Worm (Caenorhabditis elegans) whole organism, L3 larva: Measurements from ENCODE around the gene Y61A9LA.12.

ENCODE experiments used
- R02D3.7 ChIP-seq: fragments of 150-350 bp; optimal IDR thresholded peaks from 2 replicates; lab custom pipeline; 2014; ENCODE audit warnings: missing biosample characterization, missing genetic modification characterization
- aly-2 ChIP-seq: fragments of 150-350 bp; optimal IDR thresholded peaks from 2 replicates; lab custom pipeline; 2014; ENCODE audit warnings: missing biosample characterization, missing genetic modification characterization
- ceh-16 ChIP-seq: sonication (generic microtip); optimal IDR thresholded peaks from 2 replicates; lab custom pipeline; 2017; ENCODE audit warnings: missing biosample characterization, missing genetic modification characterization
- ceh-28 ChIP-seq: fragments of 150-350 bp; optimal IDR thresholded peaks from 2 replicates; lab custom pipeline; 2014; ENCODE audit warnings: missing biosample characterization, missing genetic modification reagents, missing genetic modification characterization
- ceh-82 ChIP-seq: fragments of 150-350 bp; optimal IDR thresholded peaks from 2 replicates; lab custom pipeline; 2014; ENCODE audit warnings: missing biosample characterization, missing genetic modification characterization
- ceh-9 ChIP-seq: sonication (generic microtip); optimal IDR thresholded peaks from 2 replicates; lab custom pipeline; 2018; ENCODE audit warnings: missing biosample characterization, missing genetic modification characterization
- daf-12 ChIP-seq: fragments of 150-350 bp; optimal IDR thresholded peaks from 2 replicates; lab custom pipeline; 2014; ENCODE audit warnings: missing biosample characterization, missing genetic modification reagents, missing genetic modification characterization
- egl-5 ChIP-seq: fragments of 150-350 bp; optimal IDR thresholded peaks from 2 replicates; lab custom pipeline; 2017; ENCODE audit warnings: missing biosample characterization, missing genetic modification reagents, missing genetic modification characterization, inconsistent platforms
- elt-1 ChIP-seq: fragments of 150-350 bp; optimal IDR thresholded peaks from 2 replicates; lab custom pipeline; 2014; ENCODE audit warnings: missing biosample characterization, missing genetic modification characterization
- elt-3 ChIP-seq, 3 experiments: fragments of 150-350 bp in 1 of 3; sonication (generic microtip) in 2 of 3; optimal IDR thresholded peaks; 2 replicates in 2 of 3; 4 replicates in 1 of 3; lab custom pipeline; 2014 to 2017; ENCODE audit warnings: missing biosample characterization in 3 of 3, missing genetic modification characterization in 3 of 3
- eor-1 ChIP-seq, 2 experiments: fragments of 150-350 bp; optimal IDR thresholded peaks; 2 replicates each; lab custom pipeline; 2014 to 2018; ENCODE audit warnings: missing biosample characterization in 2 of 2, missing genetic modification characterization in 2 of 2
- fkh-2 ChIP-seq: fragments of 150-350 bp; optimal IDR thresholded peaks from 2 replicates; lab custom pipeline; 2014; ENCODE audit warnings: missing biosample characterization, missing genetic modification reagents, missing genetic modification characterization
- fos-1 ChIP-seq: fragments of 150-350 bp; optimal IDR thresholded peaks from 2 replicates; lab custom pipeline; 2014; ENCODE audit warnings: missing biosample characterization, missing genetic modification characterization
- lin-15B ChIP-seq: fragments of 150-350 bp; optimal IDR thresholded peaks from 2 replicates; lab custom pipeline; 2014; ENCODE audit warnings: missing biosample characterization, missing genetic modification characterization
- lin-39 ChIP-seq: fragments of 150-350 bp; optimal IDR thresholded peaks from 2 replicates; lab custom pipeline; 2018; ENCODE audit warnings: missing biosample characterization, missing genetic modification reagents, missing genetic modification characterization
- lsy-12 ChIP-seq: sonication (generic microtip); optimal IDR thresholded peaks from 2 replicates; lab custom pipeline; 2016; ENCODE audit warnings: mild to moderate bottlenecking, missing genetic modification characterization, missing compliant biosample characterization
- mml-1 ChIP-seq: fragments of 150-350 bp; sonication (generic microtip); optimal IDR thresholded peaks from 3 replicates; lab custom pipeline; 2014; ENCODE audit warnings: missing biosample characterization, missing genetic modification characterization
- nhr-12 ChIP-seq: fragments of 150-350 bp; optimal IDR thresholded peaks from 2 replicates; lab custom pipeline; 2014; ENCODE audit warnings: missing biosample characterization, missing genetic modification characterization
- nhr-23 ChIP-seq: fragments of 150-350 bp; optimal IDR thresholded peaks from 2 replicates; lab custom pipeline; 2014; ENCODE audit warnings: missing biosample characterization, missing genetic modification reagents, missing genetic modification characterization
- nhr-237 ChIP-seq: fragments of 150-350 bp; optimal IDR thresholded peaks from 2 replicates; lab custom pipeline; 2014; ENCODE audit warnings: missing biosample characterization, missing genetic modification characterization
- nhr-25 ChIP-seq: sonication (generic microtip); optimal IDR thresholded peaks from 2 replicates; lab custom pipeline; 2017; ENCODE audit warnings: missing biosample characterization, missing genetic modification characterization
- nhr-28 ChIP-seq: fragments of 150-350 bp; optimal IDR thresholded peaks from 2 replicates; lab custom pipeline; 2014; ENCODE audit warnings: missing biosample characterization, missing genetic modification characterization
- nhr-43 ChIP-seq: sonication (generic microtip); optimal IDR thresholded peaks from 2 replicates; lab custom pipeline; 2016; ENCODE audit warnings: mild to moderate bottlenecking, missing genetic modification characterization, missing compliant biosample characterization; ENCODE audit not compliant: poor library complexity, severe bottlenecking
- nhr-67 ChIP-seq: fragments of 150-350 bp; optimal IDR thresholded peaks from 2 replicates; lab custom pipeline; 2014; ENCODE audit warnings: missing biosample characterization, missing genetic modification characterization
- nhr-77 ChIP-seq: fragments of 150-350 bp; optimal IDR thresholded peaks from 2 replicates; lab custom pipeline; 2014; ENCODE audit warnings: missing biosample characterization, missing genetic modification characterization
- pha-4 ChIP-seq: fragments of 150-350 bp; optimal IDR thresholded peaks from 2 replicates; lab custom pipeline; 2014; ENCODE audit warnings: missing biosample characterization, missing genetic modification reagents, missing genetic modification characterization
- pqm-1 ChIP-seq: fragments of 150-350 bp; optimal IDR thresholded peaks from 2 replicates; lab custom pipeline; 2017; ENCODE audit warnings: missing biosample characterization, missing genetic modification characterization, inconsistent platforms
- sea-2 ChIP-seq: fragments of 150-350 bp; sonication (generic microtip); optimal IDR thresholded peaks from 4 replicates; lab custom pipeline; 2014; ENCODE audit warnings: missing biosample characterization, missing genetic modification reagents, missing genetic modification characterization
- skn-1 ChIP-seq: fragments of 150-350 bp; optimal IDR thresholded peaks from 2 replicates; lab custom pipeline; 2014; ENCODE audit warnings: missing biosample characterization, missing genetic modification characterization
- snpc-4 ChIP-seq: fragments of 150-350 bp; optimal IDR thresholded peaks from 2 replicates; lab custom pipeline; 2014; ENCODE audit warnings: missing biosample characterization, missing genetic modification characterization
- tbx-2 ChIP-seq: sonication (generic microtip); optimal IDR thresholded peaks from 2 replicates; lab custom pipeline; 2016; ENCODE audit warnings: mild to moderate bottlenecking, missing genetic modification characterization, missing compliant biosample characterization
- unc-39 ChIP-seq: sonication (generic microtip); optimal IDR thresholded peaks from 4 replicates; lab custom pipeline; 2017; ENCODE audit warnings: missing biosample characterization, missing genetic modification characterization
- unc-62 ChIP-seq: fragments of 150-350 bp; sonication (generic microtip); optimal IDR thresholded peaks from 4 replicates; lab custom pipeline; 2014; ENCODE audit warnings: missing biosample characterization, missing genetic modification reagents, missing genetic modification characterization
- ztf-11 ChIP-seq: fragments of 150-350 bp; optimal IDR thresholded peaks from 2 replicates; lab custom pipeline; 2014; ENCODE audit warnings: missing biosample characterization, missing genetic modification characterization
- ztf-4 ChIP-seq: fragments of 150-350 bp; optimal IDR thresholded peaks from 2 replicates; lab custom pipeline; 2014; ENCODE audit warnings: missing biosample characterization, missing genetic modification characterization

Gene Y61A9LA.12

DNA sequence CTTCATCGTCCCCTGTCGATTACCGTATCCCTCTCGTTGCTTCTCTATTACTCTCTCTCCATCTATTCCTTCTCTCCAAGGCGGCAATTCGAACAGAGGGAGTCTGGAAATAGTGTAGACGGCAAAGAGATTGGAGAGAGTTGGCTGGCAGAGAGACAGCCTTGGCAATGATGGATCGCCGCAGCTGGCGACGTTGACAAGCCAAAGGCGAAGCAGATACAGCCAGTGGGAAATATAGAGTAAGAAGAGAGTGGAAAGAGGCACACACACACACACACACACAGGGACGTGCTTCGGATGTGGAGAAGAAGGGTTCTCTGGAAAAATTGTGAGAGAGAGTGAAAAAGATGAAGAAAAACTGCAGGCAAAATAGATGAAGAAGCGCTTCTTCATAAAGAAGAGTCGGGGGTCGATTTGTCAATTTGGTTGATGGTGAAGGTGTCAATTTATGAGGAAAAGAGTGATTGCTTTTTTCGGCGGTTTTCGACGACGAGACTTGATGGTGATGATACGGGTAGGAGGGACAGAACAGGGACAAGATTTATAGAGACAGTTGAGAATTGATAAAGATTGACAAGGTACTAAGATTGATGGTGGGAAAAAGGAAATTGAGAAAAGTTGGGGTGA, 45.7 kb upstream of the Y61A9LA.12 start (continued):
- TF ChIP-seq lin-15B (tag; lab: Kevin White, UChicago) (peak; percentile 23), unc-62 (GFP tag; lab: Kevin White, UChicago) (peak; percentile 98), skn-1 (tag; lab: Kevin White, UChicago) (no peak), tbx-2 (tag; lab: Kevin White, UChicago) (peak; percentile 54), elt-3 (tag; optimal IDR thresholded peaks at IDR 0.05; lab: Kevin White, UChicago) (peak in 1 of 3 experiments; percentile 62), daf-12 (tag; lab: Kevin White, UChicago) (no peak), ceh-28 (tag; lab: Kevin White, UChicago) (peak; percentile 51), lin-39 (peak; percentile 98)

DNA sequence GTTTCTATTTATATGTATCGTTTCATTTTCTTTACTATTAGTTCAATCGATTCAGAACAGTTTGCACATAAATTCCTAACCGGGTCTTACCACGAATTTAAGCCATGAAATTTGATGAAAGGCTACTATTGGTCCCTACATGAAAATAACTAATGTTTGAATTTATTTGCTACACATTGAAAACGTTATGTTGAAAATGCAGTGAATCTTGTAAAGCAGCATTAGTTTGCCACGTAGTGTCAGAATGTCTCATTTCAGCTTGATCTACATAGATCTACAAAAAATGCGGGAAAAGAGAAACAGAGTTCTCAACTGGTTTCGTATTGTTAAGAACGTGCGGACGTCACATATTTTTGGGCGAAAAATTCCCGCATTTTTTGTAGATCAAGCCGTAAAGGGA, 44.9 kb upstream of the Y61A9LA.12 start:
- TF ChIP-seq ceh-82 (tag; lab: Kevin White, UChicago), result no peak
- TF ChIP-seq, all 47 proteins: peak for 0

ce11 chrV:4509319-4509937, 44.2 kb upstream of the Y61A9LA.12 start:
- TF ChIP-seq nhr-67 (tag; lab: Kevin White, UChicago) (no peak), lin-15B (tag; lab: Kevin White, UChicago) (no peak), nhr-23 (tag; lab: Kevin White, UChicago) (no peak), ztf-11 (tag; lab: Kevin White, UChicago) (no peak), nhr-77 (tag; lab: Kevin White, UChicago) (no peak), lin-39 (no peak), ceh-82 (tag; lab: Kevin White, UChicago) (no peak), ztf-4 (no peak), nhr-25 (tag; lab: Kevin White, UChicago) (peak; percentile 13), fos-1 (tag; lab: Kevin White, UChicago) (no peak), sea-2 (GFP tag; lab: Kevin White, UChicago) (no peak), fkh-2 (tag; lab: Kevin White, UChicago) (no peak), egl-5 (tag; lab: Kevin White, UChicago) (peak; percentile 76), ceh-16 (tag; lab: Kevin White, UChicago) (no peak), elt-1 (peak; percentile 41), eor-1 (tag; optimal IDR thresholded peaks at IDR 0.05; lab: Kevin White, UChicago) (no peak), skn-1 (tag; lab: Kevin White, UChicago) (no peak), pha-4 (no peak), nhr-237 (tag; lab: Kevin White, UChicago) (no peak), unc-62 (GFP tag; lab: Kevin White, UChicago) (peak; percentile 67), R02D3.7 (no peak), ceh-28 (tag; lab: Kevin White, UChicago) (no peak), aly-2 (no peak), nhr-12 (no peak), nhr-28 (tag; lab: Kevin White, UChicago) (no peak)
- TF ChIP-seq, all 47 proteins: peak for 4

DNA sequence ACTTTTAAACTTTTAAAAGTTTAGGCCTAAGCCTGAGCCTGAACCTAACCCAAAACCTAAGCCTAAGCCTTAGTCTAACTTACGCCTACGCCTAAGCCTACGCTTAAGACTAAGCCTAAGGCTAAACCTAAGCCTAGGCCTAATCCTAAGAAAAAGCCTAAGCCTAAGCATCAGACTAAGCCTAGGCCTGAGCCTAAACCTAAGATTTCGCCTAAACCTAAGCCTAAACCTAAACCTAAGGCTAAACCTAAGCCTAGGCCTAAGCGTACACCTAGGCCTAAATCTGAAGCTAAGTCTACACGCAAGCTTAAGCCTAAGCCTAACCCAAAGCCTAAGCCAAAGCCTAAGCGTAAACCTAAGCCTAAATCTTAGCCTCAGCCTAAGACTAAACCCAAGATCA, 43.3 kb upstream of the Y61A9LA.12 start:
- TF ChIP-seq mml-1 (no peak), snpc-4 (tag; lab: Kevin White, UChicago) (no peak), nhr-67 (tag; lab: Kevin White, UChicago) (no peak), pqm-1 (tag; lab: Kevin White, UChicago) (no peak), ceh-16 (tag; lab: Kevin White, UChicago) (no peak), unc-39 (no peak), nhr-43 (tag; lab: Kevin White, UChicago) (no peak), ceh-9 (tag; lab: Kevin White, UChicago) (no peak), nhr-23 (tag; lab: Kevin White, UChicago) (no peak), elt-3 (tag; optimal IDR thresholded peaks at IDR 0.05; lab: Kevin White, UChicago) (no peak), ceh-82 (tag; lab: Kevin White, UChicago) (no peak), lsy-12 (tag; lab: Kevin White, UChicago) (no peak)
- TF ChIP-seq, all 47 proteins: peak for 0
